Worm (Caenorhabditis elegans) whole organism, L4/young adult: ENCODE results near the gene F59A6.2.

ENCODE experiments used
- W03F9.2 ChIP-seq: fragments of 150-350 bp; optimal IDR thresholded peaks from 2 replicates; lab custom pipeline; 2014; ENCODE audit warnings: missing biosample characterization, missing genetic modification characterization
- him-1 ChIP-seq: sonication (generic microtip); optimal IDR thresholded peaks from 2 replicates; lab custom pipeline; 2016; ENCODE audit warnings: missing genotype, missing genetic modification reagents, missing genetic modification characterization, missing compliant biosample characterization

ce11 chrII:4984151-4984550, 30.3 kb upstream of the F59A6.2 start:
- TF ChIP-seq him-1 (no peak), W03F9.2 (no peak)
